Worm (Caenorhabditis elegans) whole organism, late embryonic: ENCODE results near the gene dao-6.

Experiments used
- ceh-18 ChIP-seq: sonication (generic microtip); optimal IDR thresholded peaks from 2 replicates; lab custom pipeline; 2016; ENCODE audit warnings: missing genetic modification characterization, missing compliant biosample characterization
- ceh-9 ChIP-seq: sonication (generic microtip); optimal IDR thresholded peaks from 2 replicates; lab custom pipeline; 2016; ENCODE audit warnings: mild to moderate bottlenecking, missing genetic modification characterization, inconsistent platforms, missing compliant biosample characterization
- dmd-4 ChIP-seq: sonication (generic microtip); optimal IDR thresholded peaks from 2 replicates; lab custom pipeline; 2016; ENCODE audit warnings: borderline replicate concordance, missing genetic modification characterization, missing compliant biosample characterization
- dve-1 ChIP-seq: sonication (generic microtip); optimal IDR thresholded peaks from 2 replicates; lab custom pipeline; 2017; ENCODE audit warnings: antibody characterized with exemption, mild to moderate bottlenecking, missing genetic modification characterization, missing compliant biosample characterization
- gmeb-2 ChIP-seq: sonication (generic microtip); optimal IDR thresholded peaks from 2 replicates; lab custom pipeline; 2016; ENCODE audit warnings: missing genetic modification characterization, inconsistent platforms, missing compliant biosample characterization
- lin-11 ChIP-seq: fragments of 200-800 bp; sonication (Bioruptor generic); optimal IDR thresholded peaks from 2 replicates; lab custom pipeline; 2018; ENCODE audit warnings: mild to moderate bottlenecking, missing genetic modification characterization, missing compliant biosample characterization
- madf-2 ChIP-seq: sonication (generic microtip); optimal IDR thresholded peaks from 2 replicates; lab custom pipeline; 2017; ENCODE audit warnings: missing genetic modification characterization, missing compliant biosample characterization
- nfya-1 ChIP-seq: sonication (generic microtip); optimal IDR thresholded peaks from 2 replicates; lab custom pipeline; 2017; ENCODE audit warnings: missing genetic modification characterization, mild to moderate bottlenecking, missing compliant biosample characterization, antibody characterized with exemption, moderate library complexity
- odd-2 ChIP-seq: sonication (generic microtip); optimal IDR thresholded peaks from 2 replicates; lab custom pipeline; 2017; ENCODE audit warnings: antibody characterized with exemption, mild to moderate bottlenecking, missing genetic modification characterization, missing compliant biosample characterization
- pat-9 ChIP-seq: fragments of 200-800 bp; sonication (Bioruptor generic); optimal IDR thresholded peaks from 2 replicates; lab custom pipeline; 2018; ENCODE audit warnings: mild to moderate bottlenecking, missing genetic modification characterization, moderate library complexity, missing compliant biosample characterization
- pqm-1 ChIP-seq: sonication (generic microtip); optimal IDR thresholded peaks from 2 replicates; lab custom pipeline; 2016; ENCODE audit warnings: missing genetic modification characterization, missing compliant biosample characterization
- pros-1 ChIP-seq: fragments of 150-350 bp; optimal IDR thresholded peaks from 2 replicates; lab custom pipeline; 2014; ENCODE audit warnings: missing biosample characterization, missing genetic modification reagents, missing genetic modification characterization
- sox-2 ChIP-seq: fragments of 200-800 bp; sonication (Bioruptor generic); IDR thresholded peaks from 2 replicates; pipeline ENCODE4 v1.3.6; 2022; ENCODE audit warnings: missing genetic modification reagents, missing genetic modification characterization, missing compliant biosample characterization
- tbx-7 ChIP-seq: sonication (generic microtip); optimal IDR thresholded peaks from 2 replicates; lab custom pipeline; 2016; ENCODE audit warnings: missing genotype, missing genetic modification characterization, missing compliant biosample characterization
- ttx-3 ChIP-seq: sonication (generic microtip); optimal IDR thresholded peaks from 2 replicates; lab custom pipeline; 2016; ENCODE audit warnings: missing genetic modification reagents, missing genetic modification characterization, missing compliant biosample characterization
- unc-3 ChIP-seq, 2 experiments: fragments of 200-800 bp in 1 of 2; sonication (Bioruptor generic) in 1 of 2; sonication (generic microtip) in 1 of 2; conservative IDR thresholded peaks in 1 of 2; optimal IDR thresholded peaks in 1 of 2; 2 replicates each; pipeline versions ENCODE4 v1.3.6 to Lab custom; 2016 to 2022; ENCODE audit warnings: missing compliant biosample characterization in 2 of 2, missing genetic modification characterization in 2 of 2, missing genetic modification reagents in 1 of 2

The dao-6 gene

ce11 chrIII:9690044-9690443, 46.0 kb downstream of the dao-6 start, which contains the start of gene best-5:
Gene best-5 (minus strand): TSS chrIII:9690253.
- TF ChIP-seq ttx-3 (tag; lab: Kevin White, UChicago) = no peak
- TF ChIP-seq unc-3 (GFP tag; conservative IDR thresholded peaks at IDR 0.05; lab: Robert Waterston, UW) = no peak
- TF ChIP-seq unc-3 (tag; optimal IDR thresholded peaks at IDR 0.05; lab: Kevin White, UChicago) = no peak
- TF ChIP-seq ceh-18 (tag; lab: Kevin White, UChicago) = no peak
- TF ChIP-seq tbx-7 (tag; lab: Kevin White, UChicago) = no peak

ce11 chrIII:9689377-9689776, 46.6 kb downstream of the dao-6 start:
- TF ChIP-seq dmd-4 (tag; lab: Kevin White, UChicago) = no peak
- no peak for TF ChIP-seq ceh-9 (tag; lab: Kevin White, UChicago)
- TF ChIP-seq dve-1 = no peak
- TF ChIP-seq sox-2 = no peak
- TF ChIP-seq madf-2 (tag; lab: Kevin White, UChicago) = no peak
- TF ChIP-seq odd-2 = no peak
- TF ChIP-seq ceh-18 (tag; lab: Kevin White, UChicago) = no peak

- no peak for TF ChIP-seq unc-3 (GFP tag; conservative IDR thresholded peaks at IDR 0.05; lab: Robert Waterston, UW)
- no peak for TF ChIP-seq unc-3 (tag; optimal IDR thresholded peaks at IDR 0.05; lab: Kevin White, UChicago)
- TF ChIP-seq gmeb-2 (tag; lab: Kevin White, UChicago) = no peak
- TF ChIP-seq pqm-1 (tag; lab: Kevin White, UChicago) = no peak
- TF ChIP-seq ceh-18 (tag; lab: Kevin White, UChicago) = no peak
- no peak for TF ChIP-seq pat-9
- TF ChIP-seq lin-11 = no peak
- TF ChIP-seq pros-1 (tag; lab: Kevin White, UChicago) = no peak
- no peak for TF ChIP-seq nfya-1
These were observed 50.0 kb downstream of the dao-6 start, which contains the start of gene C07A9.10 for ce11 chrIII:9685959-9686358. Gene C07A9.10 (minus strand): TSS chrIII:9686059.
